Worm (Caenorhabditis elegans): ENCODE data around the gene T11B7.1.

DNA sequence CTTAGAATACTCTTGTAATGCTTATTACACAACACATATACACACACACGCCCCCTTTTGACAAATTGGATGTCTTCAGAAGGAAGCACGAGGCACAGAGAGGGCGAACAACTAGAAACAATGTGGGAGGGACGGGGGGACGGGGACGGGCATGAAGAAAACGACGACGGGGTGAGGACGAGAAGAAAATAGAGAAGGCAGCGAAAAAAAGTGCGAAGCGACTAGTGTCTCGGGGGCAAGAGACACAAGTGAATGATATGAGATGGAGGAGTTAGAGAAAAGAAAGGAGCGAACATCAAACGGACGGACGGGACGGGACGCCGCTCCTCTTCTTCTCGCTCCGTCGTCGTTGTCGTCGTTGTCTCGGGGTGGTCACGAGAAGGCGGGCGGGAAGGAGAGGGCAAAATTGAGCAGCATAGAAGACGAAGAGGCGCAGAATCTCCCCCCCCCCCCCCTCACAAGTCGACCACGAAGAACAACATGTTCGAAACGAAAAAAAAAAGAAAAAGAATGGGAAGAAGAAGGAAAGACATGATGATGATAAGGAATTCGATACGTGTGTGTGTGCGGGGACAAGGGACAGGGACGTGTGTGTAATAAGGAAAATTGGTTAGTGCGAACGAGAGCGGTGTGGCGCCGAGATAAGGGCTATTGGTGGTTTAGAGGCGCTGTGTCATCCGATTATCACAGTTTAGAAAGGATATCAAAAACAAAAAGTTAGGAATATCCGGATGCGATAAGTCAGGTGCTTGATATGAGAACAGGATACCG lies 45.4 kb upstream of the T11B7.1 start:
- TF ChIP-seq nhr-25 (tag; optimal IDR thresholded peaks at IDR 0.05) = peak; percentile 89
- TF ChIP-seq elt-1 (tag; optimal IDR thresholded peaks at IDR 0.05) = no peak
- no peak for TF ChIP-seq ZK546.5 (tag; optimal IDR thresholded peaks at IDR 0.05)
- TF ChIP-seq R02D3.7 (tag; optimal IDR thresholded peaks at IDR 0.05) = no peak
- no peak for TF ChIP-seq ztf-11 (tag; optimal IDR thresholded peaks at IDR 0.05)
- no peak for TF ChIP-seq lin-39 (tag; optimal IDR thresholded peaks at IDR 0.05)
